Worm (Caenorhabditis elegans): Measurements from ENCODE around the gene F54H12.7.

DNA sequence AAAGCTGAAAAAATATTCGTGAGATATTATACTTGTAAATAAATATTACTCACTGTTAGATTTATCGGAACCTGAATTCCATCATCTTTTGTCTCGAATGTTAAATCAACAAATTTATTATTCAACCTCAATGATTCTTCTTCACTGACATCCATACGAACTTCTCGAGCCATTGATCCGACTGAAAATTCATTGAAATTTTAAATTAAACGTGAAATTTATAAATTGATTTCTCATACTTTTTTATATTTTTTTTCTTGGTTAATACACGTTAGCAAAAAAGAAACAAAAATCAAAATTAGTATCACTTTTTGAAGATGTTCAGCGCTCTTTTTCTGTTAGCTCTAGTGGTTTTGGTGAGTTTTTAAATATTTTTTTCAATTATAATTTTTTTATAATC lies 49.3 kb upstream of the F54H12.7 start, which contains the start of gene C29E4.14:
- TF ChIP-seq ces-1 (GFP tag; optimal IDR thresholded peaks at IDR 0.05) (no peak), pha-4 (tag; optimal IDR thresholded peaks at IDR 0.05) (no peak)

Data from whole organism, mixed stage, embryonic.